Fruit fly (Drosophila melanogaster) whole organism, embryonic: ENCODE measurements around the gene Ir87a.

Experiments
- Ada2b ChIP-seq: fragments of 200-800 bp; sonication (Bioruptor generic); IDR thresholded peaks from 2 replicates; pipeline ENCODE4 v1.3.6; 2022; ENCODE audit warnings: missing biosample characterization, missing genetic modification characterization
- Awh ChIP-seq: fragments of 200-800 bp; sonication (Bioruptor generic); IDR thresholded peaks from 2 replicates; pipeline ENCODE4, ENCODE4 v1.3.6; 2022; ENCODE audit warnings: missing biosample characterization, missing genetic modification characterization
- CG10209 ChIP-seq: fragments of 200-800 bp; sonication (Bioruptor generic); optimal IDR thresholded peaks from 3 replicates; lab custom pipeline; 2017; ENCODE audit warnings: missing biosample characterization, mild to moderate bottlenecking, missing genetic modification characterization, missing genetic modification reagents
- CG10431 ChIP-seq: fragments of 200-800 bp; sonication (Bioruptor generic); optimal IDR thresholded peaks from 3 replicates; lab custom pipeline; 2018; ENCODE audit warnings: missing biosample characterization, mild to moderate bottlenecking, missing genetic modification characterization
- CG11247 ChIP-seq: fragments of 200-800 bp; sonication (Bioruptor generic); IDR thresholded peaks from 2 replicates; pipeline ENCODE4 v1.3.6; 2022; ENCODE audit warnings: missing biosample characterization, missing genetic modification characterization
- CG11504 ChIP-seq: fragments of 200-800 bp; sonication (Bioruptor generic); optimal IDR thresholded peaks from 3 replicates; lab custom pipeline; 2019; ENCODE audit warnings: missing biosample characterization, mild to moderate bottlenecking, missing genetic modification characterization, moderate library complexity
- CG12155 ChIP-seq: fragments of 200-800 bp; sonication (Bioruptor generic); optimal IDR thresholded peaks from 3 replicates; lab custom pipeline; 2016; ENCODE audit warnings: missing biosample characterization, missing genetic modification characterization
- CG14710 ChIP-seq: fragments of 200-800 bp; sonication (Bioruptor generic); optimal IDR thresholded peaks from 3 replicates; lab custom pipeline; 2019; ENCODE audit warnings: missing biosample characterization, mild to moderate bottlenecking, missing genetic modification characterization, moderate library complexity
- CG15011 ChIP-seq: fragments of 200-800 bp; sonication (Bioruptor generic); optimal IDR thresholded peaks from 3 replicates; lab custom pipeline; 2018; ENCODE audit warnings: missing biosample characterization, mild to moderate bottlenecking, missing genetic modification characterization
- CG18262 ChIP-seq: fragments of 200-800 bp; optimal IDR thresholded peaks from 3 replicates; lab custom pipeline; 2019; ENCODE audit warnings: missing biosample characterization, mild to moderate bottlenecking, missing genetic modification characterization, moderate library complexity
- CG30020 ChIP-seq: fragments of 200-800 bp; optimal IDR thresholded peaks from 2 replicates; lab custom pipeline; 2019; ENCODE audit warnings: missing biosample characterization, mild to moderate bottlenecking, missing genetic modification characterization, moderate library complexity
- CG31388 ChIP-seq: fragments of 200-800 bp; sonication (Bioruptor generic); optimal IDR thresholded peaks from 2 replicates; lab custom pipeline; 2016; ENCODE audit warnings: missing biosample characterization, missing genetic modification characterization
- CG3995 ChIP-seq: fragments of 200-800 bp; sonication (Bioruptor generic); optimal IDR thresholded peaks from 3 replicates; lab custom pipeline; 2016; ENCODE audit warnings: missing biosample characterization, missing genetic modification characterization
- CG4282 ChIP-seq: fragments of 200-800 bp; sonication (Bioruptor generic); optimal IDR thresholded peaks from 2 replicates; lab custom pipeline; 2016; ENCODE audit warnings: missing biosample characterization, missing genetic modification characterization
- CG4360 ChIP-seq: fragments of 200-800 bp; sonication (Bioruptor generic); IDR thresholded peaks from 2 replicates; pipeline ENCODE4 v1.3.6; 2022; ENCODE audit warnings: missing biosample characterization, missing genetic modification characterization
- CG43689 ChIP-seq: fragments of 200-800 bp; sonication (Bioruptor generic); IDR thresholded peaks from 2 replicates; pipeline ENCODE4 v1.3.6; 2022; ENCODE audit warnings: missing biosample characterization, missing genetic modification characterization
- CG4617 ChIP-seq: fragments of 200-800 bp; sonication (Bioruptor generic); optimal IDR thresholded peaks from 3 replicates; lab custom pipeline; 2016; ENCODE audit warnings: missing biosample characterization, missing genetic modification characterization, borderline replicate concordance
- CG6689 ChIP-seq: fragments of 200-800 bp; sonication (Bioruptor generic); IDR thresholded peaks from 2 replicates; pipeline ENCODE4 v1.3.6; 2022; ENCODE audit warnings: missing biosample characterization, missing genetic modification characterization
- CG8478 ChIP-seq: fragments of >200 bp; optimal IDR thresholded peaks from 2 replicates; lab custom pipeline; 2018
- CTCF ChIP-seq: fragments of 200-800 bp; sonication (Bioruptor generic); optimal IDR thresholded peaks from 2 replicates; lab custom pipeline; 2017; ENCODE audit warnings: missing biosample characterization, mild to moderate bottlenecking, missing genetic modification characterization, moderate library complexity
- D ChIP-seq, 2 experiments: fragments of 200-800 bp in 1 of 2; fragments of >200 bp in 1 of 2; sonication (Bioruptor generic) in 1 of 2; optimal IDR thresholded peaks; 2 replicates in 1 of 2; 3 replicates in 1 of 2; lab custom pipeline; 2017; ENCODE audit warnings: mild to moderate bottlenecking in 1 of 2, missing biosample characterization in 1 of 2, missing genetic modification characterization in 1 of 2, missing genetic modification reagents in 1 of 2
- Dip2 ChIP-seq: fragments of 200-800 bp; sonication (Bioruptor generic); IDR thresholded peaks from 2 replicates; pipeline ENCODE4 v1.3.6; 2022; ENCODE audit warnings: missing biosample characterization, missing genetic modification characterization
- Dll ChIP-seq: fragments of 200-800 bp; sonication (Bioruptor generic); IDR thresholded peaks from 4 replicates; pipeline ENCODE4 v1.3.6; 2022; ENCODE audit warnings: missing biosample characterization, missing genetic modification characterization; ENCODE audit not compliant: partially characterized antibody
- Dp ChIP-seq: fragments of 200-800 bp; sonication (Bioruptor generic); optimal IDR thresholded peaks from 2 replicates; lab custom pipeline; 2018; ENCODE audit warnings: missing biosample characterization, mild to moderate bottlenecking, missing genetic modification characterization, moderate library complexity
- Dref ChIP-seq: fragments of 200-800 bp; sonication (Bioruptor generic); IDR thresholded peaks from 2 replicates; pipeline ENCODE4 v1.3.6; 2022; ENCODE audit warnings: missing biosample characterization, missing genetic modification characterization
- Hmr ChIP-seq: fragments of 200-800 bp; sonication (Bioruptor generic); optimal IDR thresholded peaks from 3 replicates; lab custom pipeline; 2017; ENCODE audit warnings: mild to moderate bottlenecking, missing biosample characterization, missing genetic modification reagents, missing genetic modification characterization
- Lhr ChIP-seq: fragments of 200-800 bp; sonication (Bioruptor generic); optimal IDR thresholded peaks from 3 replicates; lab custom pipeline; 2017; ENCODE audit warnings: mild to moderate bottlenecking, missing biosample characterization, missing genetic modification reagents, missing genetic modification characterization
- MBD-R2 ChIP-seq: fragments of 200-800 bp; sonication (Bioruptor generic); IDR thresholded peaks from 2 replicates; pipeline ENCODE4 v1.3.6; 2022; ENCODE audit warnings: missing biosample characterization, missing genetic modification characterization
- Neu2 ChIP-seq: fragments of 200-800 bp; sonication (Bioruptor generic); optimal IDR thresholded peaks from 3 replicates; lab custom pipeline; 2016; ENCODE audit warnings: missing biosample characterization, missing genetic modification characterization, borderline replicate concordance
- Poxn ChIP-seq: fragments of 200-800 bp; sonication (Bioruptor generic); IDR thresholded peaks from 2 replicates; pipeline ENCODE4 v1.3.6; 2022; ENCODE audit warnings: missing biosample characterization, missing genetic modification characterization
- Sox100B ChIP-seq: fragments of 200-800 bp; sonication (Bioruptor generic); optimal IDR thresholded peaks from 3 replicates; lab custom pipeline; 2018; ENCODE audit warnings: missing biosample characterization, mild to moderate bottlenecking, missing genetic modification characterization
- Spps ChIP-seq: fragments of 200-800 bp; sonication (Bioruptor generic); optimal IDR thresholded peaks from 2 replicates; lab custom pipeline; 2018; ENCODE audit warnings: missing biosample characterization, mild to moderate bottlenecking, missing genetic modification characterization
- amos ChIP-seq: fragments of 200-800 bp; sonication (Bioruptor generic); IDR thresholded peaks from 2 replicates; pipeline ENCODE4 v1.3.6; 2022; ENCODE audit warnings: missing biosample characterization, missing genetic modification characterization; ENCODE audit not compliant: partially characterized antibody
- ara ChIP-seq: fragments of 200-800 bp; sonication (Bioruptor generic); IDR thresholded peaks from 2 replicates; pipeline ENCODE4 v1.3.6; 2022; ENCODE audit warnings: missing biosample characterization, missing genetic modification characterization
- az2 ChIP-seq: fragments of 200-800 bp; sonication (Bioruptor generic); optimal IDR thresholded peaks from 3 replicates; lab custom pipeline; 2016; ENCODE audit warnings: missing biosample characterization, missing genetic modification characterization
- ci ChIP-seq: fragments of 200-800 bp; sonication (Bioruptor generic); IDR thresholded peaks from 3 replicates; pipeline ENCODE4 v1.3.6; 2022; ENCODE audit warnings: missing biosample characterization, missing genetic modification characterization
- dmrt99B ChIP-seq: fragments of 200-800 bp; sonication (Bioruptor generic); optimal IDR thresholded peaks from 2 replicates; lab custom pipeline; 2018; ENCODE audit warnings: missing biosample characterization, mild to moderate bottlenecking, missing genetic modification characterization, moderate library complexity
- gce ChIP-seq: fragments of 200-800 bp; sonication (Bioruptor generic); IDR thresholded peaks from 3 replicates; pipeline ENCODE4 v1.3.6; 2022; ENCODE audit warnings: missing biosample characterization, missing genetic modification characterization
- gcm ChIP-seq: fragments of 200-800 bp; sonication (Bioruptor generic); optimal IDR thresholded peaks from 2 replicates; lab custom pipeline; 2019; ENCODE audit warnings: missing biosample characterization, mild to moderate bottlenecking, missing genetic modification characterization, moderate library complexity
- gfzf ChIP-seq: fragments of 200-800 bp; sonication (Bioruptor generic); optimal IDR thresholded peaks from 2 replicates; lab custom pipeline; 2016; ENCODE audit warnings: missing biosample characterization, mild to moderate bottlenecking, missing genetic modification characterization, moderate library complexity
- insv ChIP-seq, 2 experiments: fragments of 200-800 bp; sonication (Bioruptor generic); optimal IDR thresholded peaks; 3 replicates each; lab custom pipeline; 2016 to 2018; ENCODE audit warnings: missing biosample characterization in 2 of 2, missing genetic modification characterization in 2 of 2
- lbe ChIP-seq: fragments of 200-800 bp; sonication (Bioruptor generic); optimal IDR thresholded peaks from 2 replicates; lab custom pipeline; 2016; ENCODE audit warnings: missing biosample characterization, mild to moderate bottlenecking, missing genetic modification characterization
- nerfin-2 ChIP-seq: fragments of 200-800 bp; sonication (Bioruptor generic); IDR thresholded peaks from 2 replicates; pipeline ENCODE4 v1.3.6; 2022; ENCODE audit warnings: missing biosample characterization, missing genetic modification characterization; ENCODE audit not compliant: partially characterized antibody
- odd ChIP-seq: fragments of 200-800 bp; sonication (Bioruptor generic); optimal IDR thresholded peaks from 2 replicates; lab custom pipeline; 2017; ENCODE audit warnings: missing biosample characterization, mild to moderate bottlenecking, missing genetic modification characterization
- schlank ChIP-seq: fragments of 200-800 bp; sonication (Bioruptor generic); optimal IDR thresholded peaks from 2 replicates; lab custom pipeline; 2018; ENCODE audit warnings: missing biosample characterization, mild to moderate bottlenecking, missing genetic modification characterization
- stwl ChIP-seq: fragments of 200-800 bp; sonication (Bioruptor generic); optimal IDR thresholded peaks from 3 replicates; lab custom pipeline; 2018; ENCODE audit warnings: missing biosample characterization, mild to moderate bottlenecking, missing genetic modification characterization, moderate library complexity
- tna ChIP-seq: fragments of 200-800 bp; sonication (Bioruptor generic); IDR thresholded peaks from 2 replicates; pipeline ENCODE4 v1.3.6; 2022; ENCODE audit warnings: missing biosample characterization, missing genetic modification characterization; ENCODE audit not compliant: partially characterized antibody
- wek ChIP-seq: fragments of 200-800 bp; sonication (Bioruptor generic); optimal IDR thresholded peaks from 3 replicates; lab custom pipeline; 2018; ENCODE audit warnings: missing biosample characterization, mild to moderate bottlenecking, missing genetic modification characterization, moderate library complexity

Gene Ir87a

dm6 chr3R:13385105-13385504 lies 35.0 kb upstream of the Ir87a start:
- TF ChIP-seq amos (GFP tag; lab: Robert Waterston, UW) (no peak), CG43689 (no peak), D (optimal IDR thresholded peaks at IDR 0.05; lab: Kevin White, UChicago) (no peak), D (GFP tag; optimal IDR thresholded peaks at IDR 0.05; lab: Kevin White, UChicago) (no peak), ci (no peak), schlank (tag; lab: Kevin White, UChicago) (no peak), CG18262 (tag; lab: Kevin White, UChicago) (no peak), Dll (GFP tag; lab: Robert Waterston, UW) (no peak), Dref (GFP tag; lab: Robert Waterston, UW) (no peak), CG4360 (GFP tag; lab: Robert Waterston, UW) (no peak), CG8478 (lab: Kevin White, UChicago) (no peak)

- no peak for TF ChIP-seq Lhr (GFP tag; lab: Kevin White, UChicago)
- TF ChIP-seq dmrt99B (tag; lab: Kevin White, UChicago) = no peak
- TF ChIP-seq CG3995 (GFP tag; lab: Kevin White, UChicago) = peak; percentile 57
- TF ChIP-seq Dp (GFP tag; lab: Kevin White, UChicago) = peak; percentile 92
- TF ChIP-seq Awh (GFP tag; lab: Robert Waterston, UW) = peak; percentile 50; the same call in 1 of the 2 replicates
- no peak for TF ChIP-seq Neu2
- TF ChIP-seq CG4617 (GFP tag; lab: Kevin White, UChicago) = peak; percentile 44
- no peak for TF ChIP-seq Dip2
- no peak for TF ChIP-seq az2 (GFP tag; lab: Kevin White, UChicago)
- TF ChIP-seq insv (GFP tag; optimal IDR thresholded peaks at IDR 0.05; lab: Kevin White, UChicago) = peak in 1 of 2 experiments; percentile 38
- peak; percentile 38 for TF ChIP-seq CG14710
- TF ChIP-seq lbe = no peak
- TF ChIP-seq wek (GFP tag; lab: Kevin White, UChicago) = peak; percentile 98
- TF ChIP-seq Poxn (GFP tag; lab: Robert Waterston, UW) = no peak
- no peak for TF ChIP-seq CG11247 (GFP tag; lab: Robert Waterston, UW)
- no peak for TF ChIP-seq CG6689 (GFP tag; lab: Robert Waterston, UW)
- no peak for TF ChIP-seq CG12155 (GFP tag; lab: Kevin White, UChicago)
- TF ChIP-seq gce (GFP tag; lab: Robert Waterston, UW) = peak; percentile 7; the same call in 1 of the 3 replicates
- TF ChIP-seq odd = no peak
- no peak for TF ChIP-seq CG30020 (tag; lab: Kevin White, UChicago)
- TF ChIP-seq CG11504 = peak; percentile 95
- no peak for TF ChIP-seq CG15011
- peak; percentile 63 for TF ChIP-seq stwl (tag; lab: Kevin White, UChicago)
- no peak for TF ChIP-seq CG4282 (GFP tag; lab: Kevin White, UChicago)
- 0 out of 2 replicates have a peak, but pooled peaks have one; percentile 8 for TF ChIP-seq tna (GFP tag; lab: Robert Waterston, UW)
- TF ChIP-seq gcm (GFP tag; lab: Kevin White, UChicago) = no peak
- TF ChIP-seq Hmr = no peak
- no peak for TF ChIP-seq Ada2b (GFP tag; lab: Robert Waterston, UW)
- TF ChIP-seq CG10209 (GFP tag; lab: Kevin White, UChicago) = no peak
- no peak for TF ChIP-seq CG10431 (GFP tag; lab: Kevin White, UChicago)
- peak; percentile 32; the same call in 1 of the 2 replicates for TF ChIP-seq nerfin-2 (GFP tag; lab: Robert Waterston, UW)
- TF ChIP-seq CTCF (GFP tag; lab: Kevin White, UChicago) = no peak
- TF ChIP-seq MBD-R2 (GFP tag; lab: Robert Waterston, UW) = peak; percentile 42; the same call in 1 of the 2 replicates
- TF ChIP-seq Sox100B (GFP tag; lab: Kevin White, UChicago) = no peak
- TF ChIP-seq ara (GFP tag; lab: Robert Waterston, UW) = 0 out of 2 replicates have a peak, but pooled peaks have one; percentile 21
- TF ChIP-seq CG31388 (GFP tag; lab: Kevin White, UChicago) = no peak
- no peak for TF ChIP-seq Spps (tag; lab: Kevin White, UChicago)
- peak; percentile 77 for TF ChIP-seq gfzf (GFP tag; lab: Kevin White, UChicago)
Observed at dm6 chr3R:13388160-13388870, 31.8 kb upstream of the Ir87a start, which contains the start of gene CG9799. CG9799 (minus strand) TSS chr3R:13388709.
